Fruit fly (Drosophila melanogaster) whole organism, embryonic: ENCODE data around the gene Kmn1.
A peak's percentile ranks its signal among the peaks of the same experiment; 100 is the strongest.

Experiments used
- B-H2 ChIP-seq: fragments of 200-800 bp; sonication (Bioruptor generic); optimal IDR thresholded peaks from 2 replicates; lab custom pipeline; 2018; ENCODE audit warnings: missing biosample characterization, mild to moderate bottlenecking, missing genetic modification characterization
- CG10274 ChIP-seq: fragments of 200-800 bp; sonication (Bioruptor generic); optimal IDR thresholded peaks from 3 replicates; lab custom pipeline; 2017; ENCODE audit warnings: missing biosample characterization, mild to moderate bottlenecking, missing genetic modification characterization
- CG10959 ChIP-seq: fragments of 200-800 bp; sonication (Bioruptor generic); IDR thresholded peaks from 2 replicates; pipeline ENCODE4 v1.3.6; 2022; ENCODE audit warnings: missing biosample characterization, missing genetic modification characterization
- CG11695 ChIP-seq: fragments of 200-800 bp; sonication (Bioruptor generic); IDR thresholded peaks from 3 replicates; pipeline ENCODE4 v1.3.6; 2022; ENCODE audit warnings: missing biosample characterization, missing genetic modification characterization
- CG12104 ChIP-seq: fragments of 200-800 bp; sonication (Bioruptor generic); optimal IDR thresholded peaks from 3 replicates; lab custom pipeline; 2016; ENCODE audit warnings: missing biosample characterization, missing genetic modification characterization
- CG12219 ChIP-seq: fragments of 200-800 bp; sonication (Bioruptor generic); optimal IDR thresholded peaks from 3 replicates; lab custom pipeline; 2018; ENCODE audit warnings: missing biosample characterization, mild to moderate bottlenecking, missing genetic modification characterization
- CG13624 ChIP-seq: fragments of 200-800 bp; sonication (Bioruptor generic); optimal IDR thresholded peaks from 2 replicates; lab custom pipeline; 2016; ENCODE audit warnings: missing biosample characterization, missing genetic modification characterization
- CG13894 ChIP-seq: fragments of 200-800 bp; sonication (Bioruptor generic); optimal IDR thresholded peaks from 3 replicates; lab custom pipeline; 2018; ENCODE audit warnings: missing biosample characterization, mild to moderate bottlenecking, missing genetic modification characterization, moderate library complexity
- CG14441 ChIP-seq: fragments of 200-800 bp; sonication (Bioruptor generic); IDR thresholded peaks from 2 replicates; pipeline ENCODE4 v1.3.6; 2022; ENCODE audit warnings: missing biosample characterization, missing genetic modification characterization
- CG15073 ChIP-seq: fragments of 200-800 bp; sonication (Bioruptor generic); optimal IDR thresholded peaks from 2 replicates; lab custom pipeline; 2016; ENCODE audit warnings: missing biosample characterization, missing genetic modification characterization
- CG15479 ChIP-seq: fragments of 200-800 bp; sonication (Bioruptor generic); optimal IDR thresholded peaks from 3 replicates; lab custom pipeline; 2019; ENCODE audit warnings: missing biosample characterization, mild to moderate bottlenecking, missing genetic modification characterization, moderate library complexity
- CG2120 ChIP-seq: fragments of 200-800 bp; sonication (Bioruptor generic); optimal IDR thresholded peaks from 3 replicates; lab custom pipeline; 2016; ENCODE audit warnings: missing biosample characterization, missing genetic modification characterization
- CG30431 ChIP-seq: fragments of 200-800 bp; sonication (Bioruptor generic); optimal IDR thresholded peaks from 2 replicates; lab custom pipeline; 2017; ENCODE audit warnings: missing biosample characterization, missing genetic modification characterization
- CG4617 ChIP-seq: fragments of 200-800 bp; sonication (Bioruptor generic); optimal IDR thresholded peaks from 3 replicates; lab custom pipeline; 2016; ENCODE audit warnings: missing biosample characterization, missing genetic modification characterization, borderline replicate concordance
- CG6272 ChIP-seq: fragments of 200-800 bp; sonication (Bioruptor generic); IDR thresholded peaks from 2 replicates; pipeline ENCODE4 v1.3.6; 2022; ENCODE audit warnings: missing biosample characterization, missing genetic modification characterization
- CG6683 ChIP-seq: fragments of 200-800 bp; sonication (Bioruptor generic); optimal IDR thresholded peaks from 2 replicates; lab custom pipeline; 2017; ENCODE audit warnings: missing biosample characterization, mild to moderate bottlenecking, missing genetic modification characterization, missing genetic modification reagents
- CG7271 ChIP-seq: fragments of 200-800 bp; sonication (Bioruptor generic); optimal IDR thresholded peaks from 2 replicates; lab custom pipeline; 2018; ENCODE audit warnings: missing biosample characterization, mild to moderate bottlenecking, missing genetic modification characterization, moderate library complexity
- CG8281 ChIP-seq: fragments of 200-800 bp; sonication (Bioruptor generic); optimal IDR thresholded peaks from 2 replicates; lab custom pipeline; 2018; ENCODE audit warnings: missing biosample characterization, mild to moderate bottlenecking, missing genetic modification characterization, moderate library complexity
- CG8478 ChIP-seq: fragments of >200 bp; optimal IDR thresholded peaks from 2 replicates; lab custom pipeline; 2018
- D ChIP-seq, 2 experiments: fragments of 200-800 bp in 1 of 2; fragments of >200 bp in 1 of 2; sonication (Bioruptor generic) in 1 of 2; optimal IDR thresholded peaks; 2 replicates in 1 of 2; 3 replicates in 1 of 2; lab custom pipeline; 2017; ENCODE audit warnings: mild to moderate bottlenecking in 1 of 2, missing biosample characterization in 1 of 2, missing genetic modification characterization in 1 of 2, missing genetic modification reagents in 1 of 2
- Doc2 ChIP-seq: fragments of 200-800 bp; sonication (Bioruptor generic); IDR thresholded peaks from 2 replicates; pipeline ENCODE4 v1.3.6; 2022; ENCODE audit warnings: missing biosample characterization, missing genetic modification characterization
- GATAe ChIP-seq: fragments of 200-800 bp; sonication (Bioruptor generic); conservative IDR thresholded peaks from 2 replicates; pipeline ENCODE4 v1.3.6; 2022; ENCODE audit warnings: missing biosample characterization, missing genetic modification characterization
- Hand ChIP-seq: fragments of 200-800 bp; sonication (Bioruptor generic); optimal IDR thresholded peaks from 2 replicates; lab custom pipeline; 2017; ENCODE audit warnings: mild to moderate bottlenecking, missing biosample characterization, missing genetic modification reagents, missing genetic modification characterization
- HmgD ChIP-seq: fragments of 200-800 bp; sonication (Bioruptor generic); optimal IDR thresholded peaks from 3 replicates; lab custom pipeline; 2016; ENCODE audit warnings: missing biosample characterization, missing genetic modification characterization
- Hsf ChIP-seq: fragments of 200-800 bp; sonication (Bioruptor generic); optimal IDR thresholded peaks from 3 replicates; lab custom pipeline; 2016; ENCODE audit warnings: missing biosample characterization, missing genetic modification characterization
- Lhr ChIP-seq: fragments of 200-800 bp; sonication (Bioruptor generic); optimal IDR thresholded peaks from 3 replicates; lab custom pipeline; 2017; ENCODE audit warnings: mild to moderate bottlenecking, missing biosample characterization, missing genetic modification reagents, missing genetic modification characterization
- Mad ChIP-seq: fragments of 200-800 bp; sonication (Bioruptor generic); optimal IDR thresholded peaks from 2 replicates; lab custom pipeline; 2016; ENCODE audit warnings: missing biosample characterization, missing genetic modification characterization
- Ptx1 ChIP-seq: fragments of 200-800 bp; sonication (Bioruptor generic); IDR thresholded peaks from 2 replicates; pipeline ENCODE4 v1.3.6; 2022; ENCODE audit warnings: missing biosample characterization, missing genetic modification characterization
- Vsx1 ChIP-seq: fragments of 200-800 bp; sonication (Bioruptor generic); optimal IDR thresholded peaks from 2 replicates; lab custom pipeline; 2017; ENCODE audit warnings: missing biosample characterization, mild to moderate bottlenecking, missing genetic modification characterization, missing genetic modification reagents
- abd-A ChIP-seq: fragments of 200-800 bp; sonication (Bioruptor generic); optimal IDR thresholded peaks from 3 replicates; lab custom pipeline; 2019; ENCODE audit warnings: missing biosample characterization, mild to moderate bottlenecking, missing genetic modification characterization, moderate library complexity
- ci ChIP-seq: fragments of 200-800 bp; sonication (Bioruptor generic); IDR thresholded peaks from 3 replicates; pipeline ENCODE4 v1.3.6; 2022; ENCODE audit warnings: missing biosample characterization, missing genetic modification characterization
- croc ChIP-seq: fragments of 200-800 bp; sonication (Bioruptor generic); conservative IDR thresholded peaks from 3 replicates; pipeline ENCODE4 v1.3.6; 2022; ENCODE audit warnings: missing biosample characterization, missing genetic modification characterization
- dimm ChIP-seq: fragments of 200-800 bp; sonication (Bioruptor generic); IDR thresholded peaks from 2 replicates; pipeline ENCODE4 v1.3.6; 2022; ENCODE audit warnings: missing biosample characterization, missing genetic modification characterization
- dysf ChIP-seq: fragments of 200-800 bp; sonication (Bioruptor generic); IDR thresholded peaks from 3 replicates; pipeline ENCODE4 v1.3.6; 2022; ENCODE audit warnings: missing biosample characterization, missing genetic modification characterization
- exex ChIP-seq: fragments of 200-800 bp; sonication (Bioruptor generic); optimal IDR thresholded peaks from 4 replicates; lab custom pipeline; 2018; ENCODE audit warnings: missing biosample characterization, mild to moderate bottlenecking, missing genetic modification characterization, moderate library complexity
- hkb ChIP-seq, 2 experiments: fragments of 200-800 bp in 1 of 2; fragments of >200 bp in 1 of 2; sonication (Bioruptor generic) in 1 of 2; IDR thresholded peaks in 1 of 2; optimal IDR thresholded peaks in 1 of 2; 2 replicates each; pipeline versions ENCODE4 v1.3.6 to Lab custom; 2017 to 2022; ENCODE audit warnings: missing biosample characterization in 1 of 2, missing genetic modification characterization in 1 of 2
- kay ChIP-seq: fragments of 200-800 bp; sonication (Bioruptor generic); optimal IDR thresholded peaks from 2 replicates; lab custom pipeline; 2016; ENCODE audit warnings: missing biosample characterization, missing genetic modification characterization
- kni ChIP-seq: fragments of 200-800 bp; sonication (Bioruptor generic); optimal IDR thresholded peaks from 3 replicates; lab custom pipeline; 2017; ENCODE audit warnings: mild to moderate bottlenecking, missing biosample characterization, missing genetic modification reagents, missing genetic modification characterization
- lola ChIP-seq, 3 experiments: fragments of >200 bp in 2 of 3; fragments of 200-800 bp in 1 of 3; sonication (Bioruptor generic) in 1 of 3; optimal IDR thresholded peaks; 2 replicates each; lab custom pipeline; 2017 to 2019; ENCODE audit warnings: missing biosample characterization in 3 of 3, missing genetic modification characterization in 3 of 3, mild to moderate bottlenecking in 1 of 3, moderate library complexity in 1 of 3
- rib ChIP-seq: fragments of 200-800 bp; sonication (Bioruptor generic); IDR thresholded peaks from 2 replicates; pipeline ENCODE4 v1.3.6; 2022; ENCODE audit warnings: missing biosample characterization, missing genetic modification characterization
- schlank ChIP-seq: fragments of 200-800 bp; sonication (Bioruptor generic); optimal IDR thresholded peaks from 2 replicates; lab custom pipeline; 2018; ENCODE audit warnings: missing biosample characterization, mild to moderate bottlenecking, missing genetic modification characterization
- tll ChIP-seq, 2 experiments: fragments of 200-800 bp in 1 of 2; fragments of >200 bp in 1 of 2; sonication (Bioruptor generic) in 1 of 2; optimal IDR thresholded peaks; 2 replicates each; lab custom pipeline; 2017 to 2019; ENCODE audit warnings: missing biosample characterization in 2 of 2, missing genetic modification characterization in 2 of 2, mild to moderate bottlenecking in 1 of 2, moderate library complexity in 1 of 2
- tup ChIP-seq: fragments of 200-800 bp; sonication (Bioruptor generic); optimal IDR thresholded peaks from 2 replicates; lab custom pipeline; 2016; ENCODE audit warnings: missing biosample characterization, mild to moderate bottlenecking, missing genetic modification characterization, moderate library complexity
- unpg ChIP-seq: fragments of 200-800 bp; sonication (Bioruptor generic); optimal IDR thresholded peaks from 3 replicates; lab custom pipeline; 2018; ENCODE audit warnings: missing biosample characterization, mild to moderate bottlenecking, missing genetic modification characterization, moderate library complexity
- yki ChIP-seq: fragments of >200 bp; optimal IDR thresholded peaks from 3 replicates; lab custom pipeline; 2018
- zen2 ChIP-seq: fragments of 200-800 bp; sonication (Bioruptor generic); IDR thresholded peaks from 3 replicates; pipeline ENCODE4 v1.3.6; 2022; ENCODE audit warnings: missing biosample characterization, missing genetic modification characterization; ENCODE audit not compliant: partially characterized antibody
- zfh1 ChIP-seq: fragments of 200-800 bp; sonication (Bioruptor generic); IDR thresholded peaks from 3 replicates; pipeline ENCODE4 v1.3.6; 2022; ENCODE audit warnings: missing biosample characterization, missing genetic modification characterization

Gene Kmn1

DNA sequence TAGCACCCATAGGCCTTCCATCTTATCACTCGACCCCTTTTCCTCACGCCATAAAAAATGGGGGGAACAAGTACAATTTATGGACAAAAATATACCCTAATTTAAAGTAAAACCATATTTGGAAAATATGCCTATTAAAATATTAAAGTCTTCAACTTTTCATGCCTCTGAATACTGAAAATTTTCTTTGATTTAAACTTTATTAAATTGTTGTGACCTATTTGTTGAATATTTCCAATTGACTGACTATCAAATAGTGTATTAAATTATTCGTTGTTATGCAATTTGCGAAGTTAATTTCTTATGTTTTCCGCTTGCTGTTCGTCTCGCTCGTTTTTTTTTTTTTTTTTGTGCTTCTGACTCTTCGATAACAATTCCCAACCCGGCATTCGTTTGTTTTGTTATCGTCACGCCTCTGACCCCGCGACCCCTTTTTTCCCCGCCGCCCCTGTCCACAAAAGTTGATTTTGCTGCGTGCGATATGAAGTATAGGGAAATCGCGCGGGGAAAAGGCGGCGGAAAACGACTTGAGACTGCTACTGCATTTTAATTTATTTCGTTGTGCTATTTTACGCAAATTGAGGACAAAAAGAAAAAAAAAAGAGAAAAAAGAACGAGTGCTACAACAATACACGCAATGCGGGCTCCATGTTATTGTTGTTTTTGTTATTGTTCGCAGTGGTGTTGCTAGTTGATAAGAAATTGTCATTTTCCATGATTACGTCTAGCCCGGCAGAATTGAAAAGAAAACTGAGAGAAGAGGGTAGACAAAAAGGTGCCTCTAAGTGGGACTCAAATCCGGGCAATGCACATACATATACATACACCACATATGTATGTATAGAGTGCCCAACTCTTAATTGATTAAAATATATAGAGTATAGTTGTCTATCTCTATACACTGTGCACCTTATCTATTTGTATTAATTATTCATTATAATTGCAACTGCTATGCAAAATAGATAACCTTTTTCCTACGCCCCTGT lies 50.4 kb downstream of the Kmn1 start (continued):
- TF ChIP-seq lola (GFP tag; optimal IDR thresholded peaks at IDR 0.05; lab: Kevin White, UChicago): peak in 1 of 3 experiments; percentile 51
- peak; percentile 80 for TF ChIP-seq Ptx1
- TF ChIP-seq ci (GFP tag; lab: Robert Waterston, UW): peak; percentile 69; the same call in 2 of the 3 replicates
- no peak for TF ChIP-seq CG6683 (GFP tag; lab: Kevin White, UChicago)
- peak; percentile 48 for TF ChIP-seq exex (tag; lab: Kevin White, UChicago)
- peak; percentile 29 for TF ChIP-seq Vsx1 (GFP tag; lab: Kevin White, UChicago)
- TF ChIP-seq CG12104 (GFP tag; lab: Kevin White, UChicago): peak; percentile 37
- no peak for TF ChIP-seq tll (GFP tag; optimal IDR thresholded peaks at IDR 0.05; lab: Kevin White, UChicago)
- TF ChIP-seq zen2 (GFP tag; lab: Robert Waterston, UW): no peak
- TF ChIP-seq Mad: no peak
- no peak for TF ChIP-seq CG7271 (tag; lab: Kevin White, UChicago)
- no peak for TF ChIP-seq CG15479 (GFP tag; lab: Kevin White, UChicago)
- TF ChIP-seq zfh1 (GFP tag; lab: Robert Waterston, UW): no peak; the same call in 2 of the 3 replicates
- peak; percentile 60 for TF ChIP-seq CG12219
- peak; percentile 59 for TF ChIP-seq CG2120
- no peak; the same call in 1 of the 2 replicates for TF ChIP-seq GATAe (GFP tag; lab: Robert Waterston, UW)
- no peak for TF ChIP-seq HmgD
- peak; percentile 2 for TF ChIP-seq CG8281 (tag; lab: Kevin White, UChicago)
- TF ChIP-seq unpg (GFP tag; lab: Kevin White, UChicago): peak; percentile 80
- TF ChIP-seq CG15073 (GFP tag; lab: Kevin White, UChicago): no peak
- TF ChIP-seq CG13894 (tag; lab: Kevin White, UChicago): no peak
- TF ChIP-seq abd-A (tag; lab: Kevin White, UChicago): no peak
- TF ChIP-seq rib (GFP tag; lab: Robert Waterston, UW): no peak
- TF ChIP-seq CG14441: peak; percentile 43
- TF ChIP-seq Hsf (GFP tag; lab: Kevin White, UChicago): peak; percentile 58
- no peak for TF ChIP-seq CG8478 (lab: Kevin White, UChicago)
- no peak for TF ChIP-seq yki
- TF ChIP-seq kni: peak; percentile 14
- peak; percentile 65 for TF ChIP-seq dysf (GFP tag; lab: Robert Waterston, UW)
- TF ChIP-seq D (optimal IDR thresholded peaks at IDR 0.05; lab: Kevin White, UChicago): no peak
- TF ChIP-seq D (GFP tag; optimal IDR thresholded peaks at IDR 0.05; lab: Kevin White, UChicago): peak; percentile 31
- no peak for TF ChIP-seq CG4617 (GFP tag; lab: Kevin White, UChicago)
- no peak for TF ChIP-seq tup (GFP tag; lab: Kevin White, UChicago)
- TF ChIP-seq CG13624: peak; percentile 40
- peak; percentile 44 for TF ChIP-seq CG6272 (GFP tag; lab: Robert Waterston, UW)
- TF ChIP-seq CG30431 (GFP tag; lab: Kevin White, UChicago): no peak
- no peak for TF ChIP-seq dimm (GFP tag; lab: Robert Waterston, UW)
- TF ChIP-seq B-H2: no peak
- TF ChIP-seq kay (GFP tag; lab: Kevin White, UChicago): peak; percentile 16
- TF ChIP-seq CG11695 (GFP tag; lab: Robert Waterston, UW): peak; percentile 88
- TF ChIP-seq CG10959 (GFP tag; lab: Robert Waterston, UW): no peak
- TF ChIP-seq hkb (optimal IDR thresholded peaks at IDR 0.05; lab: Kevin White, UChicago): no peak
- peak; percentile 72 for TF ChIP-seq hkb (GFP tag; IDR thresholded peaks at IDR 0.05; lab: Robert Waterston, UW)
- no peak for TF ChIP-seq Doc2 (GFP tag; lab: Robert Waterston, UW)
- no peak for TF ChIP-seq Hand (GFP tag; lab: Kevin White, UChicago)
- no peak for TF ChIP-seq schlank
- peak; percentile 20 for TF ChIP-seq Lhr (GFP tag; lab: Kevin White, UChicago)
- TF ChIP-seq CG10274 (GFP tag; lab: Kevin White, UChicago): no peak
- TF ChIP-seq croc: peak; percentile 32; the same call in 2 of the 3 replicates
